Worm (Caenorhabditis elegans): ENCODE results near the gene ttr-32.
A peak's percentile ranks its signal among the peaks of the same experiment; 100 is the strongest.

Gene ttr-32

DNA sequence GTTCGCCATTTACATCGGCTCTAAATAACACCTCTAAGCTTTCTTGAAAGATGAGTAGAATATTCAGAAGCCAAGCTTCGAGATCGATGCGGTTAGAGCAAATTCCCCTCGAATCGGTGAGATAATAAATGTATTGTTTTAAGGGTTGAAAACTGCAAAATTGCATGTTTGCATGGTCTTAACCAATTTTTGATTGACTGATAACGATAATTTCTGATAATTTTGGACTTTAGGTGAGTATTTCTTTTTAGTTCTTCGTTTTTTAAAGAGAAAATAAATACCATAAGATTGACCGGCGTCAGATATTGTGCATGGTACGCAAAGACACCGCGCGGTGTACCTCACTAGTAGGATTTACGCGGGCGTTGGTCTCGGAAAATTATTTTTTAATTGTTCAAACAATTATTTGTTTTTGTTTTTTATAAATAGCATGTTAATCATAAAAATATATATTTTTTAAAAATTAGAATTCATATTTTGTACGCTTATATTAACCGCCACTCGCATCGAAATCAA is 18.0 kb downstream of the ttr-32 start, which contains the start of gene cup-5 (continued):
- TF ChIP-seq fos-1 (tag; optimal IDR thresholded peaks at IDR 0.05) (no peak), ceh-90 (tag; optimal IDR thresholded peaks at IDR 0.05) (no peak), aly-2 (tag; optimal IDR thresholded peaks at IDR 0.05) (peak; percentile 16), snu-23 (GFP tag; optimal IDR thresholded peaks at IDR 0.05) (peak; percentile 44), efl-1 (optimal IDR thresholded peaks at IDR 0.05) (peak; percentile 54 to 60), efl-1 (GFP tag; optimal IDR thresholded peaks at IDR 0.05 in 1 of 2) (peak; percentile 60 to 74), fkh-4 (tag; optimal IDR thresholded peaks at IDR 0.05; ENCODE audit: borderline replicate concordance) (no peak), pax-3 (tag; optimal IDR thresholded peaks at IDR 0.05) (no peak), tlp-1 (tag; optimal IDR thresholded peaks at IDR 0.05) (no peak), fkh-8 (tag; optimal IDR thresholded peaks at IDR 0.05) (no peak), sox-4 (tag; optimal IDR thresholded peaks at IDR 0.05) (no peak), zag-1 (tag; optimal IDR thresholded peaks at IDR 0.05) (no peak), efl-3 (GFP tag; optimal IDR thresholded peaks at IDR 0.05) (no peak), aha-1 (tag; optimal IDR thresholded peaks at IDR 0.05) (no peak), nhr-11 (tag; optimal IDR thresholded peaks at IDR 0.05) (no peak), nhr-85 (tag) (peak; percentile 49), jun-1 (tag; optimal IDR thresholded peaks at IDR 0.05) (no peak), Y116A8C.19 (tag; optimal IDR thresholded peaks at IDR 0.05; ENCODE audit: borderline replicate concordance) (no peak), unc-98 (GFP tag; IDR thresholded peaks at IDR 0.05) (no peak), ceh-8 (GFP tag; optimal IDR thresholded peaks at IDR 0.05) (no peak), swsn-7 (tag; optimal IDR thresholded peaks at IDR 0.05) (peak; percentile 41), nhr-77 (tag; optimal IDR thresholded peaks at IDR 0.05) (no peak), snpc-4 (tag; optimal IDR thresholded peaks at IDR 0.05) (no peak), vab-15 (tag; optimal IDR thresholded peaks at IDR 0.05) (no peak), irx-1 (tag; optimal IDR thresholded peaks at IDR 0.05) (no peak), C04F5.9 (tag; optimal IDR thresholded peaks at IDR 0.05) (no peak), dpl-1 (GFP tag; optimal IDR thresholded peaks at IDR 0.05) (peak; percentile 22 to 69 (median 57)), unc-86 (tag; optimal IDR thresholded peaks at IDR 0.05) (no peak), hpl-2 (GFP tag; optimal IDR thresholded peaks at IDR 0.05) (no peak), lir-3 (tag; optimal IDR thresholded peaks at IDR 0.05; ENCODE audit: poor library complexity) (no peak), ztf-4 (tag; optimal IDR thresholded peaks at IDR 0.05) (no peak), nhr-47 (tag; optimal IDR thresholded peaks at IDR 0.05) (peak; percentile 34), nhr-71 (tag; optimal IDR thresholded peaks at IDR 0.05) (peak; percentile 49), lin-15B (tag; optimal IDR thresholded peaks at IDR 0.05) (no peak), nhr-90 (tag; optimal IDR thresholded peaks at IDR 0.05; ENCODE audit: poor library complexity) (peak; percentile 20), tbx-2 (tag; optimal IDR thresholded peaks at IDR 0.05) (peak; percentile 14), ets-5 (GFP tag; IDR thresholded peaks at IDR 0.05) (no peak), ceh-88 (GFP tag; IDR thresholded peaks at IDR 0.05) (no peak), lin-14 (GFP tag; optimal IDR thresholded peaks at IDR 0.05) (peak; percentile 44), dsc-1 (tag; optimal IDR thresholded peaks at IDR 0.05) (no peak), mep-1 (tag; optimal IDR thresholded peaks at IDR 0.05) (peak; percentile 55), nhr-19 (GFP tag; conservative IDR thresholded peaks at IDR 0.05) (peak; percentile 32; the same call in 1 of the 2 replicates), nhr-28 (tag; optimal IDR thresholded peaks at IDR 0.05) (no peak), lin-39 (tag; optimal IDR thresholded peaks at IDR 0.05) (no peak), F16B12.6 (tag; optimal IDR thresholded peaks at IDR 0.05) (peak; percentile 90), zip-4 (GFP tag; optimal IDR thresholded peaks at IDR 0.05) (no peak), elt-3 (tag; optimal IDR thresholded peaks at IDR 0.05) (peak in 1 of 6 experiments; percentile 23), C34B4.2 (tag; optimal IDR thresholded peaks at IDR 0.05) (no peak), isw-1 (GFP tag; IDR thresholded peaks at IDR 0.05) (no peak), mdl-1 (tag; optimal IDR thresholded peaks at IDR 0.05) (no peak), sup-37 (GFP tag; optimal IDR thresholded peaks at IDR 0.05) (no peak), unc-130 (tag; optimal IDR thresholded peaks at IDR 0.05) (peak; percentile 28), mef-2 (tag; optimal IDR thresholded peaks at IDR 0.05) (no peak), ceh-82 (tag; optimal IDR thresholded peaks at IDR 0.05) (peak; percentile 5 to 35 (median 16))

All from whole organism, L1 larva.